Worm (Caenorhabditis elegans) whole organism, L4 larva: ENCODE measurements around the gene F35G12.7.

ENCODE experiments used
- T26A8.4 ChIP-seq: fragments of 200-800 bp; sonication (Bioruptor generic); IDR thresholded peaks from 2 replicates; pipeline ENCODE4 v1.3.6; 2022; ENCODE audit warnings: missing genetic modification characterization, missing compliant biosample characterization
- Y48G9A.11 ChIP-seq: fragments of 200-800 bp; sonication (Bioruptor generic); IDR thresholded peaks from 2 replicates; pipeline ENCODE4 v1.3.6; 2022; ENCODE audit warnings: missing genetic modification reagents, missing genetic modification characterization, missing compliant biosample characterization
- Y75B8A.6 ChIP-seq: fragments of 200-800 bp; sonication (Bioruptor generic); IDR thresholded peaks from 2 replicates; pipeline ENCODE4 v1.3.6; 2022; ENCODE audit warnings: missing genetic modification reagents, missing genetic modification characterization, missing compliant biosample characterization
- ZK546.5 ChIP-seq, 2 experiments: sonication (generic microtip); optimal IDR thresholded peaks; 2 replicates each; lab custom pipeline; 2017; ENCODE audit warnings: missing biosample characterization in 2 of 2, missing genetic modification characterization in 2 of 2
- aha-1 ChIP-seq: fragments of 150-350 bp; peaks from one replicate; lab custom pipeline; 2014; ENCODE audit warnings: missing biosample characterization, missing genetic modification characterization
- ceh-20 ChIP-seq: fragments of 200-800 bp; sonication (Bioruptor generic); IDR thresholded peaks from 2 replicates; pipeline ENCODE4 v1.3.6; 2022; ENCODE audit warnings: missing genetic modification reagents, missing genetic modification characterization, missing compliant biosample characterization
- ceh-28 ChIP-seq: fragments of 150-350 bp; optimal IDR thresholded peaks from 2 replicates; lab custom pipeline; 2014; ENCODE audit warnings: missing biosample characterization, missing genetic modification reagents, missing genetic modification characterization
- ceh-44 ChIP-seq: fragments of 200-800 bp; sonication (Bioruptor generic); IDR thresholded peaks from 2 replicates; pipeline ENCODE4 v1.3.6; 2022; ENCODE audit warnings: missing genetic modification reagents, missing genetic modification characterization, missing compliant biosample characterization
- cey-2 ChIP-seq: sonication (generic microtip); optimal IDR thresholded peaks from 3 replicates; lab custom pipeline; 2017; ENCODE audit warnings: missing genetic modification characterization, mild to moderate bottlenecking, missing compliant biosample characterization, antibody characterized with exemption, borderline replicate concordance; ENCODE audit not compliant: insufficient read depth
- ctbp-1 ChIP-seq: fragments of 200-800 bp; sonication (Bioruptor generic); IDR thresholded peaks from 2 replicates; pipeline ENCODE4 v1.3.6; 2022; ENCODE audit warnings: missing genetic modification reagents, missing genetic modification characterization, missing compliant biosample characterization
- daf-12 ChIP-seq: fragments of 150-350 bp; optimal IDR thresholded peaks from 2 replicates; lab custom pipeline; 2014; ENCODE audit warnings: missing biosample characterization, missing genetic modification reagents, missing genetic modification characterization
- daf-16 ChIP-seq, 3 experiments: sonication (generic microtip); optimal IDR thresholded peaks; 2 replicates each; lab custom pipeline; 2016 to 2017; ENCODE audit warnings: missing genetic modification characterization in 3 of 3, missing genetic modification reagents in 3 of 3, mild to moderate bottlenecking in 2 of 3, missing compliant biosample characterization in 2 of 3, missing biosample characterization in 1 of 3, moderate library complexity in 1 of 3
- daf-8 ChIP-seq: fragments of 200-800 bp; sonication (Bioruptor generic); IDR thresholded peaks from 2 replicates; pipeline ENCODE4 v1.3.6; 2022; ENCODE audit warnings: missing genetic modification characterization, missing compliant biosample characterization
- dmd-9 ChIP-seq: fragments of 200-800 bp; sonication (Bioruptor generic); IDR thresholded peaks from 2 replicates; pipeline ENCODE4 v1.3.6; 2022; ENCODE audit warnings: missing genetic modification reagents, missing genetic modification characterization, missing compliant biosample characterization
- duxl-1 ChIP-seq: sonication (generic microtip); optimal IDR thresholded peaks from 2 replicates; lab custom pipeline; 2016; ENCODE audit warnings: mild to moderate bottlenecking, missing genetic modification characterization, moderate library complexity, missing compliant biosample characterization; ENCODE audit not compliant: poor library complexity
- egl-43 ChIP-seq: fragments of 200-800 bp; sonication (Bioruptor generic); IDR thresholded peaks from 2 replicates; pipeline ENCODE4 v1.3.6; 2022; ENCODE audit warnings: missing genetic modification reagents, missing genetic modification characterization, missing compliant biosample characterization
- fkh-10 ChIP-seq: fragments of 150-350 bp; optimal IDR thresholded peaks from 2 replicates; lab custom pipeline; 2014; ENCODE audit warnings: missing biosample characterization, missing genetic modification reagents, missing genetic modification characterization
- fos-1 ChIP-seq: fragments of 150-350 bp; optimal IDR thresholded peaks from 2 replicates; lab custom pipeline; 2014; ENCODE audit warnings: missing biosample characterization, missing genetic modification characterization
- hif-1 ChIP-seq, 2 experiments: sonication (generic microtip); optimal IDR thresholded peaks; 2 replicates each; lab custom pipeline; 2016 to 2017; ENCODE audit warnings: missing compliant biosample characterization in 2 of 2, missing genetic modification characterization in 2 of 2, missing genetic modification reagents in 2 of 2, missing genotype in 2 of 2, mild to moderate bottlenecking in 1 of 2
- hlh-30 ChIP-seq: sonication (generic microtip); optimal IDR thresholded peaks from 2 replicates; lab custom pipeline; 2017; ENCODE audit warnings: antibody characterized with exemption, mild to moderate bottlenecking, missing genetic modification characterization, missing compliant biosample characterization; ENCODE audit not compliant: insufficient read depth
- hmg-1.1 ChIP-seq: fragments of 200-800 bp; sonication (Bioruptor generic); IDR thresholded peaks from 2 replicates; pipeline ENCODE4 v1.3.6; 2022; ENCODE audit warnings: missing genetic modification reagents, missing genetic modification characterization, missing compliant biosample characterization
- jun-1 ChIP-seq: fragments of 150-350 bp; optimal IDR thresholded peaks from 2 replicates; lab custom pipeline; 2014; ENCODE audit warnings: missing biosample characterization, missing genetic modification reagents, missing genetic modification characterization
- lin-1 ChIP-seq: fragments of 200-800 bp; sonication (Bioruptor generic); IDR thresholded peaks from 2 replicates; pipeline ENCODE4 v1.3.6; 2022; ENCODE audit warnings: missing genetic modification reagents, missing genetic modification characterization, missing compliant biosample characterization
- lin-13 ChIP-seq: fragments of 150-350 bp; optimal IDR thresholded peaks from 2 replicates; lab custom pipeline; 2014; ENCODE audit warnings: missing biosample characterization, missing genetic modification reagents, missing genetic modification characterization
- lin-29 ChIP-seq: fragments of 200-800 bp; sonication (Bioruptor generic); IDR thresholded peaks from 2 replicates; pipeline ENCODE4 v1.3.6; 2022; ENCODE audit warnings: missing genetic modification reagents, missing genetic modification characterization, missing compliant biosample characterization
- lin-38 ChIP-seq: fragments of 200-800 bp; sonication (Bioruptor generic); IDR thresholded peaks from 2 replicates; pipeline ENCODE4 v1.3.6; 2022; ENCODE audit warnings: missing genetic modification reagents, missing genetic modification characterization, missing compliant biosample characterization
- lsy-2 ChIP-seq, 2 experiments: fragments of 150-350 bp in 1 of 2; sonication (generic microtip) in 1 of 2; optimal IDR thresholded peaks; 2 replicates each; lab custom pipeline; 2014 to 2017; ENCODE audit warnings: missing biosample characterization in 2 of 2, missing genetic modification characterization in 2 of 2
- madf-5 ChIP-seq, 2 experiments: fragments of 200-800 bp; sonication (Bioruptor generic); IDR thresholded peaks; 2 replicates each; pipeline ENCODE4 v1.3.6; 2022; ENCODE audit warnings: missing compliant biosample characterization in 2 of 2, missing genetic modification characterization in 2 of 2
- madf-9 ChIP-seq: fragments of 200-800 bp; sonication (Bioruptor generic); conservative IDR thresholded peaks from 2 replicates; pipeline ENCODE4 v1.3.6; 2022; ENCODE audit warnings: missing genetic modification reagents, missing genetic modification characterization, missing compliant biosample characterization
- mdl-1 ChIP-seq, 2 experiments: fragments of 150-350 bp in 1 of 2; sonication (generic microtip) in 1 of 2; optimal IDR thresholded peaks; 2 replicates each; lab custom pipeline; 2014 to 2017; ENCODE audit warnings: missing biosample characterization in 2 of 2, missing genetic modification characterization in 2 of 2
- mep-1 ChIP-seq: fragments of 150-350 bp; sonication (generic microtip); optimal IDR thresholded peaks from 3 replicates; lab custom pipeline; 2014; ENCODE audit warnings: missing biosample characterization, missing genetic modification characterization
- mes-2 ChIP-seq: sonication (generic microtip); optimal IDR thresholded peaks from 2 replicates; lab custom pipeline; 2016; ENCODE audit warnings: missing genotype, mild to moderate bottlenecking, missing genetic modification characterization, missing compliant biosample characterization; ENCODE audit not compliant: poor library complexity, severe bottlenecking
- mxl-2 ChIP-seq: fragments of 200-800 bp; sonication (Bioruptor generic); conservative IDR thresholded peaks from 2 replicates; pipeline ENCODE4 v1.3.6; 2022; ENCODE audit warnings: missing genetic modification reagents, missing genetic modification characterization, missing compliant biosample characterization
- mxl-3 ChIP-seq: fragments of 200-800 bp; sonication (Bioruptor generic); optimal IDR thresholded peaks from 2 replicates; lab custom pipeline; 2018; ENCODE audit warnings: mild to moderate bottlenecking, missing genetic modification characterization, missing compliant biosample characterization
- nhr-111 ChIP-seq: fragments of 200-800 bp; sonication (Bioruptor generic); optimal IDR thresholded peaks from 2 replicates; lab custom pipeline; 2018; ENCODE audit warnings: mild to moderate bottlenecking, missing genetic modification characterization, missing compliant biosample characterization
- nhr-237 ChIP-seq: sonication (generic microtip); optimal IDR thresholded peaks from 2 replicates; lab custom pipeline; 2017; ENCODE audit warnings: missing biosample characterization, missing genetic modification characterization
- nhr-6 ChIP-seq: fragments of 150-350 bp; optimal IDR thresholded peaks from 2 replicates; lab custom pipeline; 2014; ENCODE audit warnings: missing biosample characterization, missing genetic modification characterization
- nhr-77 ChIP-seq: fragments of 150-350 bp; optimal IDR thresholded peaks from 2 replicates; lab custom pipeline; 2014; ENCODE audit warnings: missing biosample characterization, missing genetic modification characterization
- rbr-2 ChIP-seq: sonication (generic microtip); optimal IDR thresholded peaks from 2 replicates; lab custom pipeline; 2016; ENCODE audit warnings: missing genotype, missing genetic modification characterization, missing compliant biosample characterization
- saeg-2 ChIP-seq: fragments of 200-800 bp; sonication (Bioruptor generic); IDR thresholded peaks from 2 replicates; pipeline ENCODE4 v1.3.6; 2022; ENCODE audit warnings: missing genetic modification reagents, missing genetic modification characterization, missing compliant biosample characterization
- sdz-12 ChIP-seq: fragments of 200-800 bp; sonication (Bioruptor generic); optimal IDR thresholded peaks from 2 replicates; lab custom pipeline; 2018; ENCODE audit warnings: mild to moderate bottlenecking, missing genetic modification characterization, missing compliant biosample characterization
- skn-1 ChIP-seq: fragments of 150-350 bp; optimal IDR thresholded peaks from 2 replicates; lab custom pipeline; 2014; ENCODE audit warnings: missing biosample characterization, missing genetic modification characterization
- spr-1 ChIP-seq: sonication (generic microtip); optimal IDR thresholded peaks from 2 replicates; lab custom pipeline; 2016; ENCODE audit warnings: mild to moderate bottlenecking, missing genetic modification characterization, missing compliant biosample characterization
- spr-3 ChIP-seq: fragments of 200-800 bp; sonication (Bioruptor generic); optimal IDR thresholded peaks from 2 replicates; lab custom pipeline; 2018; ENCODE audit warnings: mild to moderate bottlenecking, missing genetic modification characterization, missing compliant biosample characterization
- unc-39 ChIP-seq: sonication (generic microtip); optimal IDR thresholded peaks from 2 replicates; lab custom pipeline; 2017; ENCODE audit warnings: missing biosample characterization, missing genetic modification characterization
- unc-62 ChIP-seq, 3 experiments: fragments of 150-350 bp in 1 of 3; sonication (generic microtip); optimal IDR thresholded peaks in 2 of 3; peaks in 1 of 3; 1 replicate in 1 of 3; 2 replicates in 2 of 3; lab custom pipeline; 2014 to 2017; ENCODE audit warnings: missing biosample characterization in 3 of 3, missing genetic modification characterization in 3 of 3, missing genetic modification reagents in 3 of 3, missing genotype in 1 of 3
- zag-1 ChIP-seq: fragments of 150-350 bp; optimal IDR thresholded peaks from 2 replicates; lab custom pipeline; 2014; ENCODE audit warnings: missing biosample characterization, missing genetic modification characterization
- zfp-3 ChIP-seq: fragments of 200-800 bp; sonication (Bioruptor generic); conservative IDR thresholded peaks from 2 replicates; pipeline ENCODE4 v1.3.6; 2022; ENCODE audit warnings: missing genetic modification reagents, missing genetic modification characterization, missing compliant biosample characterization
- ztf-7 ChIP-seq: fragments of 150-350 bp; optimal IDR thresholded peaks from 2 replicates; lab custom pipeline; 2014; ENCODE audit warnings: missing biosample characterization, missing genetic modification characterization

The F35G12.7 gene

ce11 chrIII:4568455-4568854, 18.7 kb downstream of the F35G12.7 start, which contains the start of gene idhg-1:
Gene idhg-1 (plus strand): TSS chrIII:4568797.
- no peak for TF ChIP-seq madf-5 (GFP tag; IDR thresholded peaks at IDR 0.05; lab: Robert Waterston, UW)
- no peak for TF ChIP-seq ceh-44 (GFP tag; lab: Robert Waterston, UW)
- TF ChIP-seq nhr-77 (tag; lab: Kevin White, UChicago): peak; percentile 4
- TF ChIP-seq zfp-3: 0 out of 2 replicates have a peak, but pooled peaks have one; percentile 20
- no peak for TF ChIP-seq spr-1 (tag; lab: Kevin White, UChicago)
- no peak for TF ChIP-seq jun-1 (tag; lab: Kevin White, UChicago)
- TF ChIP-seq skn-1 (tag; lab: Kevin White, UChicago): no peak
- TF ChIP-seq mes-2: peak; percentile 95
- TF ChIP-seq Y48G9A.11: no peak
- TF ChIP-seq daf-12 (tag; lab: Kevin White, UChicago): no peak
- TF ChIP-seq hmg-1.1 (GFP tag; lab: Robert Waterston, UW): peak; percentile 61; the same call in 1 of the 2 replicates
- no peak for TF ChIP-seq fos-1 (tag; lab: Kevin White, UChicago)
- TF ChIP-seq hif-1 (tag; optimal IDR thresholded peaks at IDR 0.05; lab: Kevin White, UChicago): peak in 1 of 2 experiments; percentile 63
- TF ChIP-seq ctbp-1 (GFP tag; lab: Robert Waterston, UW): no peak
- TF ChIP-seq ztf-7: peak; percentile 8
- TF ChIP-seq duxl-1 (tag; lab: Kevin White, UChicago): peak; percentile 70
- peak; percentile 36; the same call in 1 of the 2 replicates for TF ChIP-seq ceh-20 (GFP tag; lab: Robert Waterston, UW)
- TF ChIP-seq mep-1 (tag; lab: Kevin White, UChicago): peak; percentile 77
- TF ChIP-seq madf-9 (GFP tag; lab: Robert Waterston, UW): no peak
- peak; percentile 55; the same call in 1 of the 2 replicates for TF ChIP-seq saeg-2
- peak in 1 of 2 experiments; percentile 44 for TF ChIP-seq unc-62 (GFP tag; optimal IDR thresholded peaks at IDR 0.05 in 1 of 2; lab: Kevin White, UChicago)
- no peak for TF ChIP-seq unc-62 (tag; optimal IDR thresholded peaks at IDR 0.05; lab: Kevin White, UChicago)
- peak; percentile 63 for TF ChIP-seq rbr-2
- no peak for TF ChIP-seq zag-1 (tag; lab: Kevin White, UChicago)
- no peak for TF ChIP-seq nhr-6 (tag; lab: Kevin White, UChicago)
- TF ChIP-seq mdl-1 (tag; optimal IDR thresholded peaks at IDR 0.05; lab: Kevin White, UChicago): no peak
- TF ChIP-seq cey-2 (tag; lab: Kevin White, UChicago): no peak
- TF ChIP-seq mxl-3: peak; percentile 20
- peak in 1 of 2 experiments; percentile 72 for TF ChIP-seq lsy-2 (tag; optimal IDR thresholded peaks at IDR 0.05; lab: Kevin White, UChicago)
- peak; percentile 13 for TF ChIP-seq fkh-10 (GFP tag; lab: Kevin White, UChicago)
- no peak for TF ChIP-seq ceh-28 (tag; lab: Kevin White, UChicago)
- TF ChIP-seq mxl-2 (GFP tag; lab: Robert Waterston, UW): no peak
- TF ChIP-seq daf-8: no peak
- TF ChIP-seq lin-38: peak; percentile 74
- TF ChIP-seq hlh-30 (tag; lab: Kevin White, UChicago): peak; percentile 58
- TF ChIP-seq nhr-111 (GFP tag; lab: Kevin White, UChicago): no peak
- TF ChIP-seq lin-13 (GFP tag; lab: Kevin White, UChicago): no peak
- TF ChIP-seq nhr-237 (tag; lab: Kevin White, UChicago): no peak
- TF ChIP-seq spr-3 (GFP tag; lab: Kevin White, UChicago): no peak
- TF ChIP-seq dmd-9 (GFP tag; lab: Robert Waterston, UW): no peak
- TF ChIP-seq daf-16 (GFP tag; optimal IDR thresholded peaks at IDR 0.05; lab: Kevin White, UChicago): peak; percentile 10 to 94
- peak; percentile 66 for TF ChIP-seq daf-16 (tag; optimal IDR thresholded peaks at IDR 0.05; lab: Kevin White, UChicago)
- peak; percentile 76; the same call in 1 of the 2 replicates for TF ChIP-seq T26A8.4 (GFP tag; lab: Robert Waterston, UW)
- TF ChIP-seq aha-1 (tag; lab: Kevin White, UChicago): peak; percentile 62
- TF ChIP-seq unc-39: no peak
- TF ChIP-seq lin-1 (GFP tag; lab: Robert Waterston, UW): 0 out of 2 replicates have a peak, but pooled peaks have one; percentile 48
- peak; percentile 64 for TF ChIP-seq egl-43 (GFP tag; lab: Robert Waterston, UW)
- TF ChIP-seq ZK546.5 (tag; optimal IDR thresholded peaks at IDR 0.05; lab: Kevin White, UChicago): no peak
- TF ChIP-seq sdz-12 (GFP tag; lab: Kevin White, UChicago): no peak
- TF ChIP-seq Y75B8A.6 (GFP tag; lab: Robert Waterston, UW): peak; percentile 63; the same call in 1 of the 2 replicates
- no peak for TF ChIP-seq lin-29 (GFP tag; lab: Robert Waterston, UW)
